Worm (Caenorhabditis elegans) whole organism, mixed stage, embryonic: ENCODE data around the gene ZC190.2.

Experiments used
- ceh-83 ChIP-seq: fragments of 200-800 bp; sonication (Bioruptor generic); optimal IDR thresholded peaks from 2 replicates; lab custom pipeline; 2018; ENCODE audit warnings: mild to moderate bottlenecking, missing genetic modification characterization, missing compliant biosample characterization
- ces-1 ChIP-seq: fragments of 150-350 bp; optimal IDR thresholded peaks from 2 replicates; lab custom pipeline; 2014; ENCODE audit warnings: missing biosample characterization, missing genetic modification reagents, missing genetic modification characterization
- mep-1 ChIP-seq: fragments of 150-350 bp; optimal IDR thresholded peaks from 2 replicates; lab custom pipeline; 2017; ENCODE audit warnings: missing biosample characterization, missing genetic modification reagents, missing genetic modification characterization, inconsistent platforms
- mls-2 ChIP-seq: sonication (generic microtip); optimal IDR thresholded peaks from 2 replicates; lab custom pipeline; 2016; ENCODE audit warnings: mild to moderate bottlenecking, missing genetic modification characterization, moderate library complexity, missing compliant biosample characterization
- nhr-12 ChIP-seq: fragments of 150-350 bp; optimal IDR thresholded peaks from 2 replicates; lab custom pipeline; 2014; ENCODE audit warnings: missing biosample characterization, missing genetic modification characterization
- nhr-237 ChIP-seq: fragments of 150-350 bp; optimal IDR thresholded peaks from 2 replicates; lab custom pipeline; 2014; ENCODE audit warnings: missing biosample characterization, missing genetic modification characterization
- nhr-28 ChIP-seq: fragments of 150-350 bp; optimal IDR thresholded peaks from 2 replicates; lab custom pipeline; 2014; ENCODE audit warnings: missing biosample characterization, missing genetic modification characterization
- nhr-76 ChIP-seq: sonication (generic microtip); optimal IDR thresholded peaks from 2 replicates; lab custom pipeline; 2017; ENCODE audit warnings: missing biosample characterization, missing genetic modification characterization
- pha-4 ChIP-seq: fragments of 150-350 bp; optimal IDR thresholded peaks from 2 replicates; lab custom pipeline; 2018; ENCODE audit warnings: missing biosample characterization, missing genetic modification reagents, missing genetic modification characterization
- sem-2 ChIP-seq: fragments of 200-800 bp; sonication (Bioruptor generic); optimal IDR thresholded peaks from 2 replicates; lab custom pipeline; 2018; ENCODE audit warnings: mild to moderate bottlenecking, missing genetic modification characterization, missing compliant biosample characterization
- snpc-4 ChIP-seq: fragments of 150-350 bp; optimal IDR thresholded peaks from 2 replicates; lab custom pipeline; 2014; ENCODE audit warnings: missing biosample characterization, missing genetic modification characterization
- sptf-1 ChIP-seq: sonication (generic microtip); optimal IDR thresholded peaks from 2 replicates; lab custom pipeline; 2017; ENCODE audit warnings: mild to moderate bottlenecking, missing genetic modification characterization, moderate library complexity, missing compliant biosample characterization
- unc-62 ChIP-seq: fragments of 150-350 bp; optimal IDR thresholded peaks from 2 replicates; lab custom pipeline; 2014; ENCODE audit warnings: missing biosample characterization, missing genetic modification reagents, missing genetic modification characterization
- ztf-11 ChIP-seq: fragments of 150-350 bp; optimal IDR thresholded peaks from 2 replicates; lab custom pipeline; 2014; ENCODE audit warnings: missing biosample characterization, missing genetic modification characterization

- TF ChIP-seq unc-62 = no peak
- no peak for TF ChIP-seq nhr-76
- no peak for TF ChIP-seq nhr-237 (tag; lab: Kevin White, UChicago)
- no peak for TF ChIP-seq nhr-12 (tag; lab: Kevin White, UChicago)
- TF ChIP-seq nhr-28 = no peak
- TF ChIP-seq pha-4 = no peak
- no peak for TF ChIP-seq snpc-4 (tag; lab: Kevin White, UChicago)
- no peak for TF ChIP-seq ces-1 (GFP tag; lab: Kevin White, UChicago)
- no peak for TF ChIP-seq mep-1 (tag; lab: Kevin White, UChicago)
- TF ChIP-seq sem-2 (GFP tag; lab: Kevin White, UChicago) = no peak
- TF ChIP-seq ceh-83 (GFP tag; lab: Kevin White, UChicago) = no peak
- TF ChIP-seq mls-2 (tag; lab: Kevin White, UChicago) = no peak
- no peak for TF ChIP-seq ztf-11 (tag; lab: Kevin White, UChicago)
- TF ChIP-seq sptf-1 (tag; lab: Kevin White, UChicago) = no peak
These were observed 30.8 kb upstream of the ZC190.2 start for ce11 chrV:8650365-8650764.
